2 fruit fly cellular contexts compared by ENCODE assay signal in genomic region chr3L:11382748-11383424, dm6.
A peak's percentile ranks its signal among the peaks of the same experiment; 100 is the strongest.
TF ChIP-seq lines count a peak whose summit lies in the region.

No protein-coding gene starts in this region.

TF ChIP-seq in whole organism, embryonic, 481 proteins besides CTCF, POLR2A, EP300 and RAD21 (continued from another document):
- TF ChIP-seq CG11456 (GFP tag; IDR thresholded peaks at IDR 0.05; lab: Robert Waterston, UW) (0 out of 3 replicates have a peak, but pooled peaks have one; percentile 52), sima (GFP tag; optimal IDR thresholded peaks at IDR 0.05; lab: Kevin White, UChicago) (no peak), CG30431 (GFP tag; optimal IDR thresholded peaks at IDR 0.05; lab: Kevin White, UChicago) (no peak), chm (GFP tag; IDR thresholded peaks at IDR 0.05; lab: Robert Waterston, UW) (0 out of 2 replicates have a peak, but pooled peaks have one; percentile 24), CG15269 (tag; optimal IDR thresholded peaks at IDR 0.05; lab: Kevin White, UChicago) (no peak), ERR (GFP tag; optimal IDR thresholded peaks at IDR 0.05; lab: Kevin White, UChicago) (no peak), CG13296 (GFP tag; optimal IDR thresholded peaks at IDR 0.05; lab: Kevin White, UChicago) (no peak), danr (GFP tag; IDR thresholded peaks at IDR 0.05; lab: Robert Waterston, UW) (no peak), pzg (GFP tag; optimal IDR thresholded peaks at IDR 0.05; lab: Kevin White, UChicago) (no peak), Awh (GFP tag; IDR thresholded peaks at IDR 0.05; lab: Robert Waterston, UW) (0 out of 2 replicates have a peak, but pooled peaks have one; percentile 38), CG14860 (GFP tag; IDR thresholded peaks at IDR 0.05; lab: Robert Waterston, UW; ENCODE audit: partially characterized antibody) (no peak), sim (GFP tag; IDR thresholded peaks at IDR 0.05; lab: Robert Waterston, UW) (no peak), Sry-δ (GFP tag; optimal IDR thresholded peaks at IDR 0.05; lab: Kevin White, UChicago) (no peak), slbo (GFP tag; IDR thresholded peaks at IDR 0.05; lab: Robert Waterston, UW) (peak; percentile 4; the same call in 1 of the 2 replicates), Rfx (GFP tag; IDR thresholded peaks at IDR 0.05; lab: Robert Waterston, UW) (peak; percentile 26; the same call in 1 of the 2 replicates)

TF ChIP-seq in whole organism, prepupa, 60 proteins besides CTCF, POLR2A, EP300 and RAD21 (continued from another document):
- TF ChIP-seq CG1621 (tag; optimal IDR thresholded peaks at IDR 0.05; lab: Kevin White, UChicago) (peak; percentile 32), CG9139 (GFP tag; optimal IDR thresholded peaks at IDR 0.05; lab: Kevin White, UChicago) (no peak), Eip75B (GFP tag; optimal IDR thresholded peaks at IDR 0.05; lab: Kevin White, UChicago) (peak; percentile 44), vri (GFP tag; optimal IDR thresholded peaks at IDR 0.05; lab: Kevin White, UChicago) (no peak), CG7368 (GFP tag; optimal IDR thresholded peaks at IDR 0.05; lab: Kevin White, UChicago) (no peak), net (GFP tag; optimal IDR thresholded peaks at IDR 0.05; lab: Kevin White, UChicago) (no peak), Hr4 (GFP tag; optimal IDR thresholded peaks at IDR 0.05; lab: Kevin White, UChicago) (no peak), eg (GFP tag; IDR thresholded peaks at IDR 0.05; lab: Robert Waterston, UW) (no peak), CG6163 (GFP tag; IDR thresholded peaks at IDR 0.05; lab: Robert Waterston, UW) (no peak), dsx (GFP tag; optimal IDR thresholded peaks at IDR 0.05; lab: Kevin White, UChicago; ENCODE audit: poor library complexity, severe bottlenecking) (peak; percentile 57), Hr38 (GFP tag; optimal IDR thresholded peaks at IDR 0.05; lab: Kevin White, UChicago) (no peak), Gug (GFP tag; IDR thresholded peaks at IDR 0.05; lab: Robert Waterston, UW) (no peak), CG4318 (GFP tag; optimal IDR thresholded peaks at IDR 0.05; lab: Kevin White, UChicago) (no peak), lz (GFP tag; optimal IDR thresholded peaks at IDR 0.05; lab: Kevin White, UChicago) (no peak), Sox102F (GFP tag; optimal IDR thresholded peaks at IDR 0.05; lab: Kevin White, UChicago) (peak; percentile 40), achi (GFP tag; optimal IDR thresholded peaks at IDR 0.05; lab: Kevin White, UChicago) (peak; percentile 11), topi (GFP tag; optimal IDR thresholded peaks at IDR 0.05; lab: Kevin White, UChicago) (peak; percentile 68), Sox15 (GFP tag; optimal IDR thresholded peaks at IDR 0.05; lab: Kevin White, UChicago) (no peak), fd59A (GFP tag; optimal IDR thresholded peaks at IDR 0.05; lab: Kevin White, UChicago) (peak; percentile 46), CG6792 (GFP tag; optimal IDR thresholded peaks at IDR 0.05; lab: Kevin White, UChicago) (no peak), CG8632 (GFP tag; optimal IDR thresholded peaks at IDR 0.05; lab: Kevin White, UChicago) (peak; percentile 28), CG10669 (GFP tag; optimal IDR thresholded peaks at IDR 0.05; lab: Kevin White, UChicago) (peak; percentile 64), CG15336 (GFP tag; IDR thresholded peaks at IDR 0.05; lab: Robert Waterston, UW) (no peak), Eip93F (GFP tag; optimal IDR thresholded peaks at IDR 0.05; lab: Kevin White, UChicago) (no peak), esn (GFP tag; optimal IDR thresholded peaks at IDR 0.05; lab: Kevin White, UChicago) (peak; percentile 38), CG10631 (GFP tag; optimal IDR thresholded peaks at IDR 0.05; lab: Kevin White, UChicago) (peak; percentile 23), Blimp-1 (GFP tag; optimal IDR thresholded peaks at IDR 0.05; lab: Kevin White, UChicago) (no peak), Ets96B (tag; optimal IDR thresholded peaks at IDR 0.05; lab: Kevin White, UChicago) (peak; percentile 58), Hr39 (GFP tag; optimal IDR thresholded peaks at IDR 0.05; lab: Kevin White, UChicago) (peak; percentile 7), CG8319 (GFP tag; optimal IDR thresholded peaks at IDR 0.05; lab: Kevin White, UChicago) (no peak), pdm3 (GFP tag; optimal IDR thresholded peaks at IDR 0.05; lab: Kevin White, UChicago) (peak; percentile 13), Lpt (GFP tag; optimal IDR thresholded peaks at IDR 0.05; lab: Kevin White, UChicago) (no peak), CG6276 (GFP tag; optimal IDR thresholded peaks at IDR 0.05; lab: Kevin White, UChicago) (no peak), CG6808 (GFP tag; optimal IDR thresholded peaks at IDR 0.05; lab: Kevin White, UChicago) (peak; percentile 46), Eip78C (GFP tag; lab: Kevin White, UChicago) (peak; percentile 67), ss (GFP tag; optimal IDR thresholded peaks at IDR 0.05; lab: Kevin White, UChicago) (peak in 1 of 2 experiments; percentile 65)
